Fruit fly (Drosophila melanogaster) whole organism, prepupa: ENCODE results near the gene Cpr67B.
A peak's percentile ranks its signal among the peaks of the same experiment; 100 is the strongest.

Experiments
- Blimp-1 ChIP-seq: fragments of 200-800 bp; sonication (Bioruptor generic); optimal IDR thresholded peaks from 3 replicates; lab custom pipeline; 2017; ENCODE audit warnings: missing biosample characterization, missing genetic modification characterization, mild to moderate bottlenecking, moderate library complexity, missing genetic modification reagents
- CG10631 ChIP-seq: fragments of 200-800 bp; sonication (Bioruptor generic); optimal IDR thresholded peaks from 2 replicates; lab custom pipeline; 2016; ENCODE audit warnings: missing biosample characterization, missing genetic modification characterization
- CG10669 ChIP-seq: fragments of 200-800 bp; sonication (Bioruptor generic); optimal IDR thresholded peaks from 3 replicates; lab custom pipeline; 2018; ENCODE audit warnings: missing biosample characterization, mild to moderate bottlenecking, missing genetic modification characterization, moderate library complexity
- CG11762 ChIP-seq: fragments of 200-800 bp; sonication (Bioruptor generic); optimal IDR thresholded peaks from 3 replicates; lab custom pipeline; 2016; ENCODE audit warnings: missing biosample characterization, missing genetic modification characterization; ENCODE audit not compliant: insufficient read depth
- CG11902 ChIP-seq: fragments of 200-800 bp; sonication (Bioruptor generic); optimal IDR thresholded peaks from 3 replicates; lab custom pipeline; 2016; ENCODE audit warnings: missing biosample characterization, missing genetic modification characterization
- CG15336 ChIP-seq: fragments of 200-800 bp; sonication (Bioruptor generic); IDR thresholded peaks from 2 replicates; pipeline ENCODE4 v1.3.6; 2022; ENCODE audit warnings: missing biosample characterization, missing genetic modification characterization
- CG1621 ChIP-seq: fragments of 200-800 bp; sonication (Bioruptor generic); optimal IDR thresholded peaks from 3 replicates; lab custom pipeline; 2018; ENCODE audit warnings: missing biosample characterization, mild to moderate bottlenecking, missing genetic modification characterization
- CG3032 ChIP-seq: fragments of 200-800 bp; optimal IDR thresholded peaks from 2 replicates; lab custom pipeline; 2019; ENCODE audit warnings: missing biosample characterization, mild to moderate bottlenecking, missing genetic modification characterization, moderate library complexity
- CG31627 ChIP-seq: fragments of 200-800 bp; sonication (Bioruptor generic); optimal IDR thresholded peaks from 3 replicates; lab custom pipeline; 2016; ENCODE audit warnings: missing biosample characterization, missing genetic modification characterization
- CG32006 ChIP-seq: fragments of 200-800 bp; sonication (Bioruptor generic); optimal IDR thresholded peaks from 3 replicates; lab custom pipeline; 2017; ENCODE audit warnings: missing biosample characterization, mild to moderate bottlenecking, missing genetic modification characterization
- CG34406 ChIP-seq: fragments of 200-800 bp; sonication (Bioruptor generic); optimal IDR thresholded peaks from 3 replicates; lab custom pipeline; 2016; ENCODE audit warnings: missing biosample characterization, missing genetic modification characterization
- CG3919 ChIP-seq: fragments of 200-800 bp; sonication (Bioruptor generic); optimal IDR thresholded peaks from 3 replicates; lab custom pipeline; 2016; ENCODE audit warnings: missing biosample characterization, missing genetic modification characterization
- CG4318 ChIP-seq: fragments of 200-800 bp; sonication (Bioruptor generic); optimal IDR thresholded peaks from 3 replicates; lab custom pipeline; 2017; ENCODE audit warnings: missing biosample characterization, mild to moderate bottlenecking, missing genetic modification characterization
- CG6163 ChIP-seq: fragments of 200-800 bp; sonication (Bioruptor generic); IDR thresholded peaks from 3 replicates; pipeline ENCODE4 v1.3.6; 2022; ENCODE audit warnings: missing biosample characterization, missing genetic modification characterization
- CG6276 ChIP-seq: fragments of 200-800 bp; sonication (Bioruptor generic); optimal IDR thresholded peaks from 2 replicates; lab custom pipeline; 2017; ENCODE audit warnings: missing biosample characterization, mild to moderate bottlenecking, missing genetic modification characterization
- CG6808 ChIP-seq: fragments of 200-800 bp; sonication (Bioruptor generic); optimal IDR thresholded peaks from 3 replicates; lab custom pipeline; 2017; ENCODE audit warnings: missing biosample characterization, missing genetic modification characterization, mild to moderate bottlenecking, moderate library complexity, missing genetic modification reagents
- CG7368 ChIP-seq: fragments of 200-800 bp; sonication (Bioruptor generic); optimal IDR thresholded peaks from 3 replicates; lab custom pipeline; 2016; ENCODE audit warnings: missing biosample characterization, missing genetic modification characterization
- CG8119 ChIP-seq: fragments of 200-800 bp; sonication (Bioruptor generic); IDR thresholded peaks from 3 replicates; pipeline ENCODE4 v1.3.6; 2022; ENCODE audit warnings: missing biosample characterization, missing genetic modification characterization
- CG8319 ChIP-seq: fragments of 200-800 bp; sonication (Bioruptor generic); optimal IDR thresholded peaks from 3 replicates; lab custom pipeline; 2016; ENCODE audit warnings: missing biosample characterization, missing genetic modification characterization
- CG8632 ChIP-seq: fragments of 200-800 bp; sonication (Bioruptor generic); optimal IDR thresholded peaks from 3 replicates; lab custom pipeline; 2016; ENCODE audit warnings: missing biosample characterization, missing genetic modification characterization
- CG9139 ChIP-seq: fragments of 200-800 bp; sonication (Bioruptor generic); optimal IDR thresholded peaks from 3 replicates; lab custom pipeline; 2017; ENCODE audit warnings: missing biosample characterization, mild to moderate bottlenecking, missing genetic modification characterization
- Eip78C ChIP-seq: fragments of 200-800 bp; sonication (Bioruptor generic); peaks from one replicate; lab custom pipeline; 2016; ENCODE audit warnings: missing biosample characterization, missing genetic modification characterization
- Eip93F ChIP-seq: fragments of 200-800 bp; sonication (Bioruptor generic); optimal IDR thresholded peaks from 2 replicates; lab custom pipeline; 2016; ENCODE audit warnings: missing biosample characterization, mild to moderate bottlenecking, missing genetic modification characterization
- Ets21C ChIP-seq: fragments of 200-800 bp; sonication (Bioruptor generic); optimal IDR thresholded peaks from 3 replicates; lab custom pipeline; 2016; ENCODE audit warnings: missing biosample characterization, missing genetic modification characterization
- Ets96B ChIP-seq: fragments of 200-800 bp; optimal IDR thresholded peaks from 2 replicates; lab custom pipeline; 2019; ENCODE audit warnings: missing biosample characterization, mild to moderate bottlenecking, missing genetic modification characterization, moderate library complexity
- Gug ChIP-seq: fragments of 200-800 bp; sonication (Bioruptor generic); IDR thresholded peaks from 2 replicates; pipeline ENCODE4 v1.3.6; 2022; ENCODE audit warnings: missing biosample characterization, missing genetic modification characterization
- Hr38 ChIP-seq: sonication (Bioruptor generic); optimal IDR thresholded peaks from 2 replicates; lab custom pipeline; 2016; ENCODE audit warnings: missing biosample characterization, missing genetic modification characterization
- Hr39 ChIP-seq: fragments of 200-800 bp; sonication (Bioruptor generic); optimal IDR thresholded peaks from 2 replicates; lab custom pipeline; 2016; ENCODE audit warnings: missing biosample characterization, missing genetic modification characterization
- Hr4 ChIP-seq: fragments of 200-800 bp; sonication (Bioruptor generic); optimal IDR thresholded peaks from 3 replicates; lab custom pipeline; 2016; ENCODE audit warnings: missing biosample characterization, missing genetic modification characterization
- Lpt ChIP-seq: fragments of 200-800 bp; sonication (Bioruptor generic); optimal IDR thresholded peaks from 3 replicates; lab custom pipeline; 2016; ENCODE audit warnings: missing biosample characterization, missing genetic modification characterization
- Met ChIP-seq: fragments of 200-800 bp; sonication (Bioruptor generic); optimal IDR thresholded peaks from 3 replicates; lab custom pipeline; 2016; ENCODE audit warnings: missing biosample characterization, missing genetic modification characterization
- OdsH ChIP-seq: fragments of 200-800 bp; sonication (Bioruptor generic); optimal IDR thresholded peaks from 3 replicates; lab custom pipeline; 2016; ENCODE audit warnings: missing biosample characterization, missing genetic modification characterization
- Smox ChIP-seq: fragments of 200-800 bp; sonication (Bioruptor generic); optimal IDR thresholded peaks from 3 replicates; lab custom pipeline; 2016; ENCODE audit warnings: missing biosample characterization, missing genetic modification characterization
- Sox102F ChIP-seq: fragments of 200-800 bp; sonication (Bioruptor generic); optimal IDR thresholded peaks from 2 replicates; lab custom pipeline; 2016; ENCODE audit warnings: missing biosample characterization, mild to moderate bottlenecking, missing genetic modification characterization
- Sox14 ChIP-seq: fragments of 200-800 bp; sonication (Bioruptor generic); optimal IDR thresholded peaks from 3 replicates; lab custom pipeline; 2016; ENCODE audit warnings: missing biosample characterization, missing genetic modification characterization
- Sox15 ChIP-seq: fragments of 200-800 bp; sonication (Bioruptor generic); optimal IDR thresholded peaks from 3 replicates; lab custom pipeline; 2016; ENCODE audit warnings: missing biosample characterization, missing genetic modification characterization
- achi ChIP-seq: fragments of 200-800 bp; sonication (Bioruptor generic); optimal IDR thresholded peaks from 3 replicates; lab custom pipeline; 2016; ENCODE audit warnings: missing biosample characterization, missing genetic modification characterization
- acj6 ChIP-seq: fragments of 200-800 bp; sonication (Bioruptor generic); optimal IDR thresholded peaks from 3 replicates; lab custom pipeline; 2016; ENCODE audit warnings: missing biosample characterization, missing genetic modification characterization
- cyc ChIP-seq: fragments of 200-800 bp; sonication (Bioruptor generic); optimal IDR thresholded peaks from 3 replicates; lab custom pipeline; 2016; ENCODE audit warnings: missing biosample characterization, missing genetic modification characterization
- dac ChIP-seq: fragments of 200-800 bp; sonication (Bioruptor generic); optimal IDR thresholded peaks from 2 replicates; lab custom pipeline; 2017; ENCODE audit warnings: missing biosample characterization, mild to moderate bottlenecking, missing genetic modification characterization
- dsx ChIP-seq: fragments of 200-800 bp; optimal IDR thresholded peaks from 3 replicates; lab custom pipeline; 2019; ENCODE audit warnings: missing biosample characterization, mild to moderate bottlenecking, missing genetic modification characterization, moderate library complexity; ENCODE audit not compliant: poor library complexity, severe bottlenecking
- eg ChIP-seq: fragments of 200-800 bp; sonication (Bioruptor generic); IDR thresholded peaks from 3 replicates; pipeline ENCODE4 v1.3.6; 2022; ENCODE audit warnings: missing biosample characterization, missing genetic modification characterization
- esn ChIP-seq: fragments of 200-800 bp; sonication (Bioruptor generic); optimal IDR thresholded peaks from 2 replicates; lab custom pipeline; 2016; ENCODE audit warnings: missing biosample characterization, mild to moderate bottlenecking, missing genetic modification characterization, moderate library complexity
- fd59A ChIP-seq: fragments of 200-800 bp; sonication (Bioruptor generic); optimal IDR thresholded peaks from 2 replicates; lab custom pipeline; 2017; ENCODE audit warnings: missing biosample characterization, mild to moderate bottlenecking, missing genetic modification characterization, missing genetic modification reagents
- fd85E ChIP-seq: fragments of 200-800 bp; sonication (Bioruptor generic); optimal IDR thresholded peaks from 3 replicates; lab custom pipeline; 2016; ENCODE audit warnings: missing biosample characterization, missing genetic modification characterization
- fkh ChIP-seq: fragments of 200-800 bp; sonication (Bioruptor generic); optimal IDR thresholded peaks from 3 replicates; lab custom pipeline; 2017; ENCODE audit warnings: missing biosample characterization, mild to moderate bottlenecking, missing genetic modification characterization, moderate library complexity
- net ChIP-seq: fragments of 200-800 bp; sonication (Bioruptor generic); optimal IDR thresholded peaks from 3 replicates; lab custom pipeline; 2016; ENCODE audit warnings: missing biosample characterization, missing genetic modification characterization
- pdm3 ChIP-seq: fragments of 200-800 bp; sonication (Bioruptor generic); optimal IDR thresholded peaks from 3 replicates; lab custom pipeline; 2016; ENCODE audit warnings: missing biosample characterization, missing genetic modification characterization
- salr ChIP-seq, 2 experiments: fragments of 200-800 bp; sonication (Bioruptor generic); optimal IDR thresholded peaks; 3 replicates each; lab custom pipeline; 2016 to 2018; ENCODE audit warnings: missing biosample characterization in 2 of 2, missing genetic modification characterization in 2 of 2, mild to moderate bottlenecking in 1 of 2
- ss ChIP-seq, 2 experiments: fragments of 200-800 bp; sonication (Bioruptor generic); optimal IDR thresholded peaks; 2 replicates in 1 of 2; 3 replicates in 1 of 2; lab custom pipeline; 2017 to 2018; ENCODE audit warnings: mild to moderate bottlenecking in 2 of 2, missing biosample characterization in 2 of 2, missing genetic modification characterization in 2 of 2, moderate library complexity in 1 of 2
- svp ChIP-seq: fragments of 200-800 bp; sonication (Bioruptor generic); peaks from one replicate; lab custom pipeline; 2016; ENCODE audit warnings: missing biosample characterization, missing genetic modification characterization
- topi ChIP-seq: fragments of 200-800 bp; sonication (Bioruptor generic); optimal IDR thresholded peaks from 3 replicates; lab custom pipeline; 2016; ENCODE audit warnings: missing biosample characterization, missing genetic modification characterization
- vri ChIP-seq: fragments of 200-800 bp; sonication (Bioruptor generic); optimal IDR thresholded peaks from 3 replicates; lab custom pipeline; 2016; ENCODE audit warnings: missing biosample characterization, mild to moderate bottlenecking, missing genetic modification characterization

The Cpr67B gene

dm6 chr3L:9425838-9426237 lies 21.2 kb downstream of the Cpr67B start:
- TF ChIP-seq CG8119 (GFP tag; lab: Robert Waterston, UW), result peak; percentile 35; the same call in 2 of the 3 replicates
- no peak for TF ChIP-seq salr (GFP tag; optimal IDR thresholded peaks at IDR 0.05; lab: Kevin White, UChicago)
- TF ChIP-seq CG32006 (GFP tag; lab: Kevin White, UChicago), result peak; percentile 64
- no peak for TF ChIP-seq Ets96B
- no peak for TF ChIP-seq esn
- no peak for TF ChIP-seq cyc (GFP tag; lab: Kevin White, UChicago)
- no peak for TF ChIP-seq CG3032 (tag; lab: Kevin White, UChicago)
- TF ChIP-seq acj6, result no peak
- TF ChIP-seq Met, result no peak
- no peak for TF ChIP-seq CG7368
- TF ChIP-seq Ets21C (GFP tag; lab: Kevin White, UChicago), result no peak
- peak; percentile 50 for TF ChIP-seq svp (GFP tag; lab: Kevin White, UChicago)
- no peak for TF ChIP-seq Smox
- peak; percentile 3 for TF ChIP-seq CG3919 (GFP tag; lab: Kevin White, UChicago)
- TF ChIP-seq dac, result no peak
- peak; percentile 40; the same call in 1 of the 3 replicates for TF ChIP-seq CG6163
- no peak for TF ChIP-seq CG11762 (GFP tag; lab: Kevin White, UChicago)
- TF ChIP-seq Sox14 (GFP tag; lab: Kevin White, UChicago), result no peak
- no peak for TF ChIP-seq fd59A
- TF ChIP-seq topi, result no peak
- TF ChIP-seq CG15336 (GFP tag; lab: Robert Waterston, UW), result peak; percentile 55
- TF ChIP-seq CG34406 (GFP tag; lab: Kevin White, UChicago), result no peak
- TF ChIP-seq Hr39 (GFP tag; lab: Kevin White, UChicago), result no peak
- TF ChIP-seq CG10669 (GFP tag; lab: Kevin White, UChicago), result no peak
- no peak for TF ChIP-seq CG6808 (GFP tag; lab: Kevin White, UChicago)
- TF ChIP-seq Eip93F (GFP tag; lab: Kevin White, UChicago), result no peak
- peak; percentile 0 for TF ChIP-seq CG4318
- TF ChIP-seq CG9139 (GFP tag; lab: Kevin White, UChicago), result no peak
- no peak for TF ChIP-seq fkh
- no peak for TF ChIP-seq Sox15 (GFP tag; lab: Kevin White, UChicago)
- peak; percentile 36 for TF ChIP-seq Eip78C
- no peak for TF ChIP-seq Sox102F (GFP tag; lab: Kevin White, UChicago)
- no peak for TF ChIP-seq Lpt (GFP tag; lab: Kevin White, UChicago)
- peak; percentile 10 for TF ChIP-seq CG6276
- TF ChIP-seq CG31627 (GFP tag; lab: Kevin White, UChicago), result no peak
- TF ChIP-seq CG8319 (GFP tag; lab: Kevin White, UChicago), result no peak
- TF ChIP-seq CG1621 (tag; lab: Kevin White, UChicago), result no peak
- peak; percentile 63; the same call in 2 of the 3 replicates for TF ChIP-seq eg (GFP tag; lab: Robert Waterston, UW)
- no peak for TF ChIP-seq fd85E
- TF ChIP-seq CG11902, result no peak
- TF ChIP-seq pdm3, result no peak
- no peak for TF ChIP-seq achi (GFP tag; lab: Kevin White, UChicago)
- TF ChIP-seq vri (GFP tag; lab: Kevin White, UChicago), result peak; percentile 22
- no peak for TF ChIP-seq Hr38 (GFP tag; lab: Kevin White, UChicago)
- no peak for TF ChIP-seq ss (GFP tag; optimal IDR thresholded peaks at IDR 0.05; lab: Kevin White, UChicago)
- TF ChIP-seq net (GFP tag; lab: Kevin White, UChicago), result peak; percentile 31
- TF ChIP-seq Gug (GFP tag; lab: Robert Waterston, UW), result no peak
- no peak for TF ChIP-seq OdsH
- TF ChIP-seq Blimp-1 (GFP tag; lab: Kevin White, UChicago), result no peak
- no peak for TF ChIP-seq dsx
- TF ChIP-seq Hr4 (GFP tag; lab: Kevin White, UChicago), result peak; percentile 63
- no peak for TF ChIP-seq CG8632 (GFP tag; lab: Kevin White, UChicago)
- no peak for TF ChIP-seq CG10631
